Fruit fly (Drosophila melanogaster) Kc167 (cell line): Measurements from ENCODE around the gene Lrr47.

Source experiments
- Sin3A ChIP-seq: fragments of >200 bp; optimal IDR thresholded peaks from 2 replicates; lab custom pipeline; 2018; ENCODE audit warnings: missing external identifiers
- h ChIP-seq: fragments of >200 bp; optimal IDR thresholded peaks from 3 replicates; lab custom pipeline; 2018; ENCODE audit warnings: missing external identifiers

- no peak for TF ChIP-seq Sin3A (lab: Kevin White, UChicago)
- no peak for TF ChIP-seq h
Observed at dm6 chr2L:10510843-10511242, 6.3 kb upstream of the Lrr47 start.
